Worm (Caenorhabditis elegans): Measurements from ENCODE around the gene igcm-2.

igcm-2 gene

ce11 chrX:6338446-6338845, 52.9 kb downstream of the igcm-2 start:
- TF ChIP-seq fkh-10 (GFP tag; optimal IDR thresholded peaks at IDR 0.05) (no peak), mml-1 (tag; optimal IDR thresholded peaks at IDR 0.05) (no peak), fos-1 (tag; optimal IDR thresholded peaks at IDR 0.05) (no peak), elt-2 (tag; optimal IDR thresholded peaks at IDR 0.05) (peak; percentile 99), zag-1 (tag; optimal IDR thresholded peaks at IDR 0.05) (no peak), eor-1 (tag; optimal IDR thresholded peaks at IDR 0.05) (no peak), tbx-2 (tag; optimal IDR thresholded peaks at IDR 0.05) (no peak), egl-27 (tag; optimal IDR thresholded peaks at IDR 0.05) (peak; percentile 16), daf-12 (tag; optimal IDR thresholded peaks at IDR 0.05) (no peak), hmg-11 (tag; optimal IDR thresholded peaks at IDR 0.05) (no peak), pqm-1 (tag; optimal IDR thresholded peaks at IDR 0.05) (peak; percentile 99), snpc-4 (tag; optimal IDR thresholded peaks at IDR 0.05) (no peak), skn-1 (tag; optimal IDR thresholded peaks at IDR 0.05) (no peak), aly-2 (tag; optimal IDR thresholded peaks at IDR 0.05) (no peak), nhr-237 (tag; optimal IDR thresholded peaks at IDR 0.05) (no peak), nhr-77 (tag; optimal IDR thresholded peaks at IDR 0.05) (no peak), pha-4 (tag; optimal IDR thresholded peaks at IDR 0.05) (peak; percentile 30), nhr-25 (tag; optimal IDR thresholded peaks at IDR 0.05) (no peak), mdl-1 (tag; optimal IDR thresholded peaks at IDR 0.05) (no peak), nhr-76 (tag; optimal IDR thresholded peaks at IDR 0.05) (no peak)

- no peak for TF ChIP-seq mdl-1 (tag; optimal IDR thresholded peaks at IDR 0.05)
- TF ChIP-seq unc-39 (tag; optimal IDR thresholded peaks at IDR 0.05), result no peak
- no peak for TF ChIP-seq pqm-1 (tag; optimal IDR thresholded peaks at IDR 0.05)
- TF ChIP-seq sea-2 (GFP tag; optimal IDR thresholded peaks at IDR 0.05), result no peak
- TF ChIP-seq nhr-12 (tag; optimal IDR thresholded peaks at IDR 0.05), result no peak
- TF ChIP-seq R02D3.7 (tag; optimal IDR thresholded peaks at IDR 0.05), result no peak
- no peak for TF ChIP-seq fos-1 (tag; optimal IDR thresholded peaks at IDR 0.05)
These were observed 53.4 kb downstream of the igcm-2 start, which contains the start of gene C03B1.13 for ce11 chrX:6337951-6338350. Gene C03B1.13, minus strand, starts transcription at chrX:6338051.

ce11 chrX:6337338-6337737, 54.1 kb downstream of the igcm-2 start:
- no peak for TF ChIP-seq lsy-12 (tag; optimal IDR thresholded peaks at IDR 0.05)
- peak; percentile 12 for TF ChIP-seq elt-2 (tag; optimal IDR thresholded peaks at IDR 0.05)

- TF ChIP-seq eor-1 (tag; optimal IDR thresholded peaks at IDR 0.05) (no peak), egl-27 (tag; optimal IDR thresholded peaks at IDR 0.05) (no peak), nhr-11 (tag; optimal IDR thresholded peaks at IDR 0.05) (no peak)
These were observed 56.8 kb downstream of the igcm-2 start for ce11 chrX:6334602-6335001.

- TF ChIP-seq lin-15B (tag; optimal IDR thresholded peaks at IDR 0.05), result no peak
- TF ChIP-seq ztf-11 (tag; optimal IDR thresholded peaks at IDR 0.05), result no peak
- no peak for TF ChIP-seq jun-1 (tag; optimal IDR thresholded peaks at IDR 0.05)
- TF ChIP-seq hmg-11 (tag; optimal IDR thresholded peaks at IDR 0.05), result no peak
- no peak for TF ChIP-seq unc-39 (tag; optimal IDR thresholded peaks at IDR 0.05)
- TF ChIP-seq fos-1 (tag; optimal IDR thresholded peaks at IDR 0.05), result no peak
- no peak for TF ChIP-seq nhr-43 (tag; optimal IDR thresholded peaks at IDR 0.05; ENCODE audit: poor library complexity, severe bottlenecking)
- no peak for TF ChIP-seq nhr-28 (tag; optimal IDR thresholded peaks at IDR 0.05)
- no peak for TF ChIP-seq pqm-1 (tag; optimal IDR thresholded peaks at IDR 0.05)
- no peak for TF ChIP-seq nhr-67 (tag; optimal IDR thresholded peaks at IDR 0.05)
- TF ChIP-seq nhr-237 (tag; optimal IDR thresholded peaks at IDR 0.05), result no peak
- no peak for TF ChIP-seq eor-1 (tag; optimal IDR thresholded peaks at IDR 0.05)
- TF ChIP-seq ceh-9 (tag; optimal IDR thresholded peaks at IDR 0.05), result no peak
- TF ChIP-seq nhr-23 (tag; optimal IDR thresholded peaks at IDR 0.05), result no peak
- TF ChIP-seq elt-2 (tag; optimal IDR thresholded peaks at IDR 0.05), result no peak
- no peak for TF ChIP-seq ceh-16 (tag; optimal IDR thresholded peaks at IDR 0.05)
- no peak for TF ChIP-seq snpc-4 (tag; optimal IDR thresholded peaks at IDR 0.05)
- no peak for TF ChIP-seq mml-1 (tag; optimal IDR thresholded peaks at IDR 0.05)
- TF ChIP-seq ceh-28 (tag; optimal IDR thresholded peaks at IDR 0.05), result no peak
- TF ChIP-seq ama-1 (optimal IDR thresholded peaks at IDR 0.05), result no peak
These were observed 57.4 kb downstream of the igcm-2 start, which contains the start of gene col-171 for ce11 chrX:6333998-6334397. Gene col-171, plus strand, starts transcription at chrX:6334298.

All from whole organism, L3 larva.